Fruit fly (Drosophila melanogaster) ovary, adult (tissue): ENCODE measurements around the gene Alp13.

Source experiments
- CG17801 ChIP-seq: fragments of 200-800 bp; optimal IDR thresholded peaks from 2 replicates; lab custom pipeline; 2019; ENCODE audit warnings: missing biosample characterization, mild to moderate bottlenecking, missing genetic modification characterization, moderate library complexity; ENCODE audit not compliant: partially characterized antibody

The Alp13 gene

dm6 chr3R:10059952-10060351 lies 15.2 kb downstream of the Alp13 start, which contains the start of gene Npc2c:
Npc2c (plus strand) TSS chr3R:10060252.
- no peak for TF ChIP-seq CG17801 (GFP tag; lab: Kevin White, UChicago)

- TF ChIP-seq CG17801 (GFP tag; lab: Kevin White, UChicago) = no peak
Measured at dm6 chr3R:10059358-10059757, 15.8 kb downstream of the Alp13 start.

dm6 chr3R:10056647-10057046 lies 18.5 kb downstream of the Alp13 start:
- TF ChIP-seq CG17801 (GFP tag; lab: Kevin White, UChicago) = no peak

- no peak for TF ChIP-seq CG17801 (GFP tag; lab: Kevin White, UChicago)
Measured at dm6 chr3R:10055951-10056350, 19.2 kb downstream of the Alp13 start, which contains the start of gene Npc2d. Npc2d (minus strand) TSS chr3R:10056083.

dm6 chr3R:10055004-10055403 lies 20.2 kb downstream of the Alp13 start:
- no peak for TF ChIP-seq CG17801 (GFP tag; lab: Kevin White, UChicago)

DNA sequence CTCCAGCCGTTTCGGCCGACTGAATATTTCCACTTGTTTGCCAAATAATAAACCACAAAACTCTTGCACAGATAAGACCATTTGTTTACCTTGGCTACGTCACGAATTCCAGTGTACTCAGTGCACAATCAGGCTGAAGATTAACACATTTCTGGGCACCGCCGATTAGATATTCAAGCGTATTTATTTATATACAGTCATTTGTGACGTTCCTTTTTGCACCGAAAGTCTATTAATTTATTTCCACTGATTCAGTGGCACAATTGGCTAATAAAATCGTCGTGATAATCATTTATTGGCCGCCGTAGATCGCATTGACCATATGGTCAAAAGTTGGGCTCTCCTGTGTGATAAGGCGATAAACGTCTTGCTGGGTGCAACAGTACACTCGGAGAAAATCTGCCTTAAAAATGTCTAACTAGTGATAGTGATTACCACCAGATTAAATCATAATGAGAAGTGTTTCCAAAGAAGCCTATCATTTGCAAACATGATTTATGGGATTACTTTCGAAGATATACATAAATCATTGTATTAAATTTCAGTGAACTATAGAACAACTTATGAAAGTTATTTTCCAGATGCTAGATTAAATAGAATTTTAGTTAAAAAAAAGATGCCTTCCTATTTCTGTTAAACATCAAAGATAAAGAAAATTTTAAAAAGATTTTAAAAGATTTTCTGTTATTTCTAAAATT lies 20.7 kb downstream of the Alp13 start:
- peak; percentile 45 for TF ChIP-seq CG17801 (GFP tag; lab: Kevin White, UChicago)

DNA sequence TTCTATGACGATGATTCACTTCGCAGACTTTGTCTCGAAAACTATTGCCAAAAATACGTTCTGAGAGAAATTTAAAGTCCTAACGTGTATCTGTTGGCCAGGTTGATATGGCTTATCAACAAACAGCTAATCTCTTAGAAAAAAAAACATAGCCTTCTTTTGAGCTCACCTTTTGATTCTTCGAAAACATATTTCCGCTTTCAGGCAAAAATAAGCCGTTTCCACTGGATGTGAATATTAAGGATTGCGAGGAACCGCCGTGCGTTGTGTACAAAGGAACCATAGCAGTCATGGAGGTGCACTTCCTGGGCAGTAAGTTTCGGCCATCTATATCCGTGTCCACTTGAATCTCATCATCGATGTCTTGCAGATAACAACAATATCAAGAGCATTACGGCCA lies 21.6 kb downstream of the Alp13 start:
- no peak for TF ChIP-seq CG17801 (GFP tag; lab: Kevin White, UChicago)

- TF ChIP-seq CG17801 (GFP tag; lab: Kevin White, UChicago) = no peak
Measured at dm6 chr3R:10052695-10053382, 22.3 kb downstream of the Alp13 start, which contains the start of the genes Fancl and Npc2e. Fancl (minus strand) TSS chr3R:10052869. Npc2e (plus strand) TSS chr3R:10053332.

DNA sequence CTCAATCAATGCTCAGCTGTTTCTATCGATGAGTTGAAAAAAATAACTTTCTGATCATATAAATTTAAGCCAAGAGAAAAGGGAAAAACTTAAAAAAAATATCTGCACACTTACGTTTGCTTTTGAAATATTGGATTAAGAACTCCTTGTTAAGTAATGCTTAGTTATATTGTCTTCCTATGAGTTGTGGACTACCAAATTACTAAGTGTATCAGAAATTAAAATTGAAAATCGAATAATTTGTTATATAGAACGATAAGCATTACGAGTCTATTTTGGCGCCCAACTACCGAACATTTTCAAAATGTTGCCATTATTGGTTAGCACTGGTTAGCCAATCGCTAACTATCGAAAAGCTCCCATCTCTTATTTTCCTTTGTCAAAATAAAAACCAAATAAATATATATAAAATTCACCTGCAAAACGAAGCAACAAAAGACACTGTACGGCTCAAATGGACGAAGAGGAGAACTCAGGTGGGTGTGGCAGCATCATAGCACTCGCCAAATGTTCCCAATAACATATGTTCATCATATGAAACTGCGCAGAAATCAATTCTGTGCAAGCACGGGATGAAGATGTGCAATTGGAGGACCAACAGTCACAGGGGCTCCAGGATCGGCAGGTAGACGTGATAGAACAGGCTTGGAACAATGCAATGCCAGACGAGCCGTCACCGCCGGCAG lies 26.2 kb downstream of the Alp13 start, which contains the start of gene ohgt:
Gene ohgt, plus strand, starts transcription at position 358 of the 686 bp plus-strand sequence.
- peak; percentile 8 for TF ChIP-seq CG17801 (GFP tag; lab: Kevin White, UChicago)

DNA sequence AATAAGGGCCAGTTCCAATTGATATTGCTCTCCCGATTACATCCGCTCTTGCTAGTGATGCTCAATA lies 26.6 kb downstream of the Alp13 start, which contains the start of gene CG12811:
Gene CG12811, minus strand, starts transcription at position 23 of the 67 bp plus-strand sequence.
- TF ChIP-seq CG17801 (GFP tag; lab: Kevin White, UChicago) = no peak

- TF ChIP-seq CG17801 (GFP tag; lab: Kevin White, UChicago) = no peak
Measured at dm6 chr3R:10048035-10048774, 27.0 kb downstream of the Alp13 start.

- peak; percentile 40 for TF ChIP-seq CG17801 (GFP tag; lab: Kevin White, UChicago)
Measured at dm6 chr3R:10045343-10045742, 29.8 kb downstream of the Alp13 start, which contains the start of the genes CG11722 and mtTFB2. CG11722 (minus strand) TSS chr3R:10045542. mtTFB2 (plus strand) TSS chr3R:10045574.

DNA sequence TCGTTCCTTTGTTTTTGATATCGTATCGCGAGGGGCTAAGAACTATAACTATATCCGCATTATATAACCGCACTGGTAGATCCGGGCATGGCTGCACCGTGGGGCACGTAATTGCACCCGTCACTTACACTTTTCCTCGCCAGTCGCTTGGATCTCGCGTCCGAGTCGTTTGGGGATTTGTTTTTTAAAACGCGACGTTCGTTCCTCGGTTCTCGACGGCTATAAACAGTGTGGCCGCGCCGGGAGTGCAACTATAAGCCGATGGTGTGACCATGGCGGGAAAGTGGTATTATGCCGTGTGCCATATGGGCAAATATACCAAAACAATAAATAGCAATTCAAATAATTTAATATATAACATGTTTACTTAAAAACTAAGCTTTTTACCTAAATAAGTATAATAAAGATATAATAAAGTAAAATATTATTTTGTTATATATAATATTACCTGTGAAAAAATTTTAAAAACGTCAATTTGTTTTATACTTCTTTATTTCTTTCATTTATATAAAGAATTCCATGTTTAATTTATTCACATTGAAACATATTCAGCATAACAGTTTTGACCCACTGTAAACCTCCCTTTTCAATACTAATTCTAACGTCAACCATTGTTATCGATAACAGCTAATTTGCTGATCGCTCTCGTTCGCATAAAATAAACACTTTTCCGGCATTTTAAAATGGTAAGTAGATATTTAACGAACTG lies 32.4 kb downstream of the Alp13 start, which contains the start of the genes Mical and CG3909:
Gene Mical, minus strand, starts transcription at position 232 of the 709 bp plus-strand sequence.
Gene CG3909, plus strand, starts transcription at position 607 of the 709 bp plus-strand sequence.
- TF ChIP-seq CG17801 (GFP tag; lab: Kevin White, UChicago) = peak; percentile 87

DNA sequence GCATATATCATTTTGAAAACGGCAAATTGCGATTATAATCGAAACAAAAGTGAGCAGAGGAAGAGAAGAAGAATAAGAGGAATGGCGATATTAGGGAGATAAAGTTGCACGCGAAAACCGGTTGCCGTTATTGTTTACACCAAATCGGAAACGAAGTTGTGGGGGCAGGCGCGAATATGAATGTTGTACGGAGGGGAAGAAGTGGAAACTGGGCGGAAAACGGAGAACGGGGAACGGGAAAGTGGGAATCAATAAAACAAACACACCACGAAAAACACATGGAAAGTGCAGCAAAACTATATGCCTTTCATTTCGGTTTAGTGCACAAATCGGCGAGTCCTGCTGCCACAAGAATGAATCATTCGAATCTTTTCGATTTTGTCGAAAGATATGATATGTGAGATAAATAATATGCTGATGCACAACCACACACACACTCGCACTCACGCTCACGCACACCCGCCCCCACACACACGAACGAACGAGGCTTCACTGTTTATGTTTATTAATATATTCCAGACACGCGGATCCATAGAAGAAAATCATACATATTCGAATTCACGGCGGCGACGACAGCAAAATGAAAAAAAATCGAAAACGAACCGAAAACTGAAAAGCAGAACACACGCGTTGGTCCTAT lies 33.0 kb downstream of the Alp13 start:
- no peak for TF ChIP-seq CG17801 (GFP tag; lab: Kevin White, UChicago)
